Worm (Caenorhabditis elegans) whole organism, L2 larva: Measurements from ENCODE around the gene C54F6.15.

Experiments used
- C34F6.9 ChIP-seq: fragments of 150-350 bp; optimal IDR thresholded peaks from 2 replicates; lab custom pipeline; 2014; ENCODE audit warnings: missing biosample characterization, missing genetic modification characterization
- ZK546.5 ChIP-seq: sonication (generic microtip); optimal IDR thresholded peaks from 2 replicates; lab custom pipeline; 2017; ENCODE audit warnings: missing biosample characterization, missing genetic modification characterization
- alr-1 ChIP-seq: fragments of 150-350 bp; optimal IDR thresholded peaks from 2 replicates; lab custom pipeline; 2014; ENCODE audit warnings: missing biosample characterization, missing genetic modification characterization
- aly-2 ChIP-seq: fragments of 150-350 bp; optimal IDR thresholded peaks from 2 replicates; lab custom pipeline; 2014; ENCODE audit warnings: missing biosample characterization, missing genetic modification characterization
- ama-1 ChIP-seq: fragments of 150-350 bp; optimal IDR thresholded peaks from 2 replicates; lab custom pipeline; 2018; ENCODE audit warnings: inconsistent platforms
- blmp-1 ChIP-seq: sonication (generic microtip); optimal IDR thresholded peaks from 2 replicates; lab custom pipeline; 2017; ENCODE audit warnings: missing genetic modification characterization, mild to moderate bottlenecking, missing compliant biosample characterization, antibody characterized with exemption, moderate library complexity; ENCODE audit not compliant: insufficient read depth
- ceh-16 ChIP-seq: fragments of 150-350 bp; optimal IDR thresholded peaks from 2 replicates; lab custom pipeline; 2014; ENCODE audit warnings: missing biosample characterization, missing genetic modification characterization
- ceh-82 ChIP-seq: fragments of 150-350 bp; optimal IDR thresholded peaks from 2 replicates; lab custom pipeline; 2014; ENCODE audit warnings: missing biosample characterization, missing genetic modification characterization
- dmd-4 ChIP-seq: sonication (generic microtip); optimal IDR thresholded peaks from 2 replicates; lab custom pipeline; 2017; ENCODE audit warnings: missing biosample characterization, missing genetic modification characterization
- elt-1 ChIP-seq: fragments of 150-350 bp; optimal IDR thresholded peaks from 2 replicates; lab custom pipeline; 2014; ENCODE audit warnings: missing biosample characterization, missing genetic modification characterization
- elt-3 ChIP-seq: sonication (generic microtip); optimal IDR thresholded peaks from 2 replicates; lab custom pipeline; 2017; ENCODE audit warnings: missing biosample characterization, missing genetic modification characterization
- gmeb-1 ChIP-seq: fragments of 150-350 bp; optimal IDR thresholded peaks from 2 replicates; lab custom pipeline; 2014; ENCODE audit warnings: missing biosample characterization, missing genetic modification characterization
- lin-13 ChIP-seq: fragments of 150-350 bp; optimal IDR thresholded peaks from 2 replicates; lab custom pipeline; 2014; ENCODE audit warnings: missing biosample characterization, missing genetic modification reagents, missing genetic modification characterization
- lin-39 ChIP-seq: fragments of 150-350 bp; optimal IDR thresholded peaks from 2 replicates; lab custom pipeline; 2014; ENCODE audit warnings: missing biosample characterization, missing genetic modification reagents, missing genetic modification characterization
- lsy-2 ChIP-seq, 2 experiments: fragments of 150-350 bp in 1 of 2; sonication (generic microtip) in 1 of 2; optimal IDR thresholded peaks; 2 replicates each; lab custom pipeline; 2014 to 2017; ENCODE audit warnings: missing biosample characterization in 2 of 2, missing genetic modification characterization in 2 of 2
- mbf-1 ChIP-seq: sonication (generic microtip); optimal IDR thresholded peaks from 2 replicates; lab custom pipeline; 2017; ENCODE audit warnings: missing biosample characterization, missing genetic modification characterization
- mdl-1 ChIP-seq, 2 experiments: fragments of 150-350 bp in 1 of 2; sonication (generic microtip) in 1 of 2; optimal IDR thresholded peaks; 2 replicates each; lab custom pipeline; 2017; ENCODE audit warnings: missing biosample characterization in 2 of 2, missing genetic modification characterization in 2 of 2
- nhr-11 ChIP-seq: fragments of 150-350 bp; optimal IDR thresholded peaks from 2 replicates; lab custom pipeline; 2014; ENCODE audit warnings: missing biosample characterization, missing genetic modification characterization
- nhr-12 ChIP-seq: fragments of 150-350 bp; optimal IDR thresholded peaks from 2 replicates; lab custom pipeline; 2014; ENCODE audit warnings: missing biosample characterization, missing genetic modification characterization
- nhr-129 ChIP-seq: fragments of 150-350 bp; optimal IDR thresholded peaks from 2 replicates; lab custom pipeline; 2014; ENCODE audit warnings: missing biosample characterization, missing genetic modification characterization
- nhr-21 ChIP-seq: fragments of 150-350 bp; optimal IDR thresholded peaks from 2 replicates; lab custom pipeline; 2014; ENCODE audit warnings: missing biosample characterization, missing genetic modification characterization
- nhr-23 ChIP-seq: fragments of 150-350 bp; optimal IDR thresholded peaks from 2 replicates; lab custom pipeline; 2014; ENCODE audit warnings: missing biosample characterization, missing genetic modification reagents, missing genetic modification characterization
- nhr-237 ChIP-seq: fragments of 150-350 bp; optimal IDR thresholded peaks from 2 replicates; lab custom pipeline; 2014; ENCODE audit warnings: missing biosample characterization, missing genetic modification characterization
- nhr-25 ChIP-seq: fragments of 150-350 bp; sonication (generic microtip); optimal IDR thresholded peaks from 3 replicates; lab custom pipeline; 2014; ENCODE audit warnings: missing biosample characterization, missing genetic modification characterization
- nhr-6 ChIP-seq: fragments of 150-350 bp; optimal IDR thresholded peaks from 2 replicates; lab custom pipeline; 2014; ENCODE audit warnings: missing biosample characterization, missing genetic modification characterization
- nhr-77 ChIP-seq: fragments of 150-350 bp; optimal IDR thresholded peaks from 2 replicates; lab custom pipeline; 2014; ENCODE audit warnings: missing biosample characterization, missing genetic modification characterization
- peb-1 ChIP-seq: fragments of 150-350 bp; optimal IDR thresholded peaks from 2 replicates; lab custom pipeline; 2014; ENCODE audit warnings: missing biosample characterization, missing genetic modification characterization
- sem-4 ChIP-seq: fragments of 150-350 bp; optimal IDR thresholded peaks from 2 replicates; lab custom pipeline; 2014; ENCODE audit warnings: missing biosample characterization, missing genetic modification reagents, missing genetic modification characterization
- skn-1 ChIP-seq: sonication (generic microtip); optimal IDR thresholded peaks from 2 replicates; lab custom pipeline; 2017; ENCODE audit warnings: missing biosample characterization, missing genetic modification characterization
- sma-3 ChIP-seq: sonication (generic microtip); optimal IDR thresholded peaks from 2 replicates; lab custom pipeline; 2016; ENCODE audit warnings: missing genetic modification reagents, missing genetic modification characterization, missing compliant biosample characterization
- sma-9 ChIP-seq, 2 experiments: fragments of 150-350 bp in 1 of 2; sonication (generic microtip) in 1 of 2; optimal IDR thresholded peaks; 2 replicates each; lab custom pipeline; 2014 to 2016; ENCODE audit warnings: missing genetic modification characterization in 2 of 2, mild to moderate bottlenecking in 1 of 2, missing biosample characterization in 1 of 2, missing compliant biosample characterization in 1 of 2, missing genetic modification reagents in 1 of 2, moderate library complexity in 1 of 2
- snpc-4 ChIP-seq: fragments of 150-350 bp; optimal IDR thresholded peaks from 2 replicates; lab custom pipeline; 2014; ENCODE audit warnings: missing biosample characterization, missing genetic modification characterization
- unc-39 ChIP-seq: fragments of 150-350 bp; optimal IDR thresholded peaks from 2 replicates; lab custom pipeline; 2014; ENCODE audit warnings: missing biosample characterization, missing genetic modification characterization
- unc-55 ChIP-seq: fragments of 150-350 bp; sonication (generic microtip); optimal IDR thresholded peaks from 3 replicates; lab custom pipeline; 2014; ENCODE audit warnings: missing biosample characterization, missing genetic modification reagents, missing genetic modification characterization
- ztf-1 ChIP-seq: fragments of 200-800 bp; sonication (Bioruptor generic); conservative IDR thresholded peaks from 2 replicates; pipeline ENCODE4 v1.3.6; 2022; ENCODE audit warnings: missing genetic modification characterization, missing compliant biosample characterization
- ztf-4 ChIP-seq: fragments of 150-350 bp; optimal IDR thresholded peaks from 2 replicates; lab custom pipeline; 2014; ENCODE audit warnings: missing biosample characterization, missing genetic modification characterization

The C54F6.15 gene

DNA sequence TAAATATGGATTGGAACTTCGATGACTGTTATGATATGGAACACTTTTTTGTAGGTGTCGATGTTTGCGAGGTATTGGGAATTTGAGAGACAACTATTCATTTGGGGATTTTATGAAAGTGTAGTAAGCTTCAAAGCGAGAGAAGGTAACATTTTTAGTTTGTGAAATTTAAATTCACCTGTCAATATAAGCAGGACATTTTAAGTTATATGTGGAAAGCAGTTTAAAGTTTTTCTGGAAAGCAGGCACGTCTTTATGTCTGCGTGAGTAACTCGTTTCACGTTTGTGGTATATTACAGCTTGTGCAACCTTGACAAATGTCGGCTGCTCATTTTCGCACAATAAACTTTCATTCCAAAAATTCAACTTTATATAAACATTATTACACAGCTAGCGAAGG is 17.9 kb downstream of the C54F6.15 start, which contains the start of gene srh-229:
Gene srh-229, minus strand, starts transcription at position 101 of the 400 bp plus-strand sequence.
- no peak for TF ChIP-seq dmd-4 (tag; lab: Kevin White, UChicago)
- TF ChIP-seq sem-4 (tag; lab: Kevin White, UChicago): no peak
- TF ChIP-seq ztf-1 (GFP tag; lab: Robert Waterston, UW): no peak
- TF ChIP-seq nhr-6 (tag; lab: Kevin White, UChicago): no peak
- TF ChIP-seq ztf-4: no peak
- TF ChIP-seq alr-1: no peak
- no peak for TF ChIP-seq sma-9 (GFP tag; optimal IDR thresholded peaks at IDR 0.05; lab: Kevin White, UChicago)
- no peak for TF ChIP-seq sma-9 (tag; optimal IDR thresholded peaks at IDR 0.05; lab: Kevin White, UChicago)
- TF ChIP-seq mbf-1 (tag; lab: Kevin White, UChicago): no peak
- TF ChIP-seq ZK546.5 (tag; lab: Kevin White, UChicago): no peak
- TF ChIP-seq nhr-129 (tag; lab: Kevin White, UChicago): no peak
- TF ChIP-seq aly-2 (tag; lab: Kevin White, UChicago): no peak
- no peak for TF ChIP-seq peb-1 (tag; lab: Kevin White, UChicago)
- TF ChIP-seq ceh-16 (tag; lab: Kevin White, UChicago): no peak

- no peak for TF ChIP-seq lin-13 (GFP tag; lab: Kevin White, UChicago)
- TF ChIP-seq unc-39 (tag; lab: Kevin White, UChicago): no peak
- no peak for TF ChIP-seq alr-1
- TF ChIP-seq nhr-77 (tag; lab: Kevin White, UChicago): no peak
- no peak for TF ChIP-seq aly-2 (tag; lab: Kevin White, UChicago)
- TF ChIP-seq nhr-12 (tag; lab: Kevin White, UChicago): no peak
- no peak for TF ChIP-seq ztf-4
- TF ChIP-seq nhr-21 (tag; lab: Kevin White, UChicago): no peak
- TF ChIP-seq nhr-11 (tag; lab: Kevin White, UChicago): no peak
- TF ChIP-seq elt-3 (tag; lab: Kevin White, UChicago): no peak
- TF ChIP-seq sma-9 (GFP tag; optimal IDR thresholded peaks at IDR 0.05; lab: Kevin White, UChicago): no peak
- no peak for TF ChIP-seq sma-9 (tag; optimal IDR thresholded peaks at IDR 0.05; lab: Kevin White, UChicago)
- no peak for TF ChIP-seq blmp-1
- TF ChIP-seq nhr-237: no peak
- no peak for TF ChIP-seq sem-4 (tag; lab: Kevin White, UChicago)
- no peak for TF ChIP-seq ama-1 (lab: Kevin White, UChicago)
- no peak for TF ChIP-seq lsy-2 (tag; optimal IDR thresholded peaks at IDR 0.05; lab: Kevin White, UChicago)
- TF ChIP-seq mdl-1 (tag; optimal IDR thresholded peaks at IDR 0.05; lab: Kevin White, UChicago): no peak
- TF ChIP-seq gmeb-1: no peak
- TF ChIP-seq, all 48 proteins: peak for 0
These were observed 21.0 kb downstream of the C54F6.15 start for ce11 chrV:7501194-7501593.

ce11 chrV:7497440-7497839 is 24.7 kb downstream of the C54F6.15 start, which contains the start of gene srh-79:
Gene srh-79, plus strand, starts transcription at chrV:7497740.
- TF ChIP-seq nhr-11 (tag; lab: Kevin White, UChicago) (no peak), lin-13 (GFP tag; lab: Kevin White, UChicago) (no peak), nhr-25 (no peak), peb-1 (tag; lab: Kevin White, UChicago) (no peak), lsy-2 (tag; optimal IDR thresholded peaks at IDR 0.05; lab: Kevin White, UChicago) (no peak), elt-1 (tag; lab: Kevin White, UChicago) (no peak)

DNA sequence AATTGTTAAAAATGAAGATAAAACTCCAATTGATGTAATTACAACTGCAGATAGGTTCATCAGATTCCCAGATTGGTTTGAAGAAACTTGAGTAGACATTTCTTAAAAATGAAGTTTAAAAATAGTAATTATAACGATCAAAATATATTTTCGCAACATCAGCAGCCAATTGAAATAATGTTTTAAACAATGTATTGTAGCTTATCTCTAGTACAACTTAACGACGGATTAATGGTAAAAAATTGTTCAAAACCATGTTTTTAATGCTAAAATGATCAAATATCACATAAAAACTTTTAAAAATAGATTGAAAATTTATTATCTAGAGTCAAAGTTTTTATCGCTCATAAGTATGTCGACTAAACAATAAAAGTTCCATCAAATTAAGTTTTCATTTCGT is 27.0 kb downstream of the C54F6.15 start, which contains the start of gene srbc-11:
Gene srbc-11, minus strand, starts transcription at position 101 of the 400 bp plus-strand sequence.
- TF ChIP-seq C34F6.9 (tag; lab: Kevin White, UChicago) (no peak), sma-3 (GFP tag; lab: Kevin White, UChicago) (no peak), aly-2 (tag; lab: Kevin White, UChicago) (no peak), lin-39 (tag; lab: Kevin White, UChicago) (no peak), lin-13 (GFP tag; lab: Kevin White, UChicago) (no peak), elt-1 (tag; lab: Kevin White, UChicago) (no peak)
- TF ChIP-seq, all 48 proteins: peak for 0

ce11 chrV:7492924-7493323 is 29.3 kb downstream of the C54F6.15 start, which contains the start of gene srbc-10:
Gene srbc-10, minus strand, starts transcription at chrV:7493024.
- TF ChIP-seq ceh-16 (tag; lab: Kevin White, UChicago) (no peak), ztf-4 (no peak), mbf-1 (tag; lab: Kevin White, UChicago) (no peak), lsy-2 (tag; optimal IDR thresholded peaks at IDR 0.05; lab: Kevin White, UChicago) (no peak), dmd-4 (tag; lab: Kevin White, UChicago) (no peak), blmp-1 (no peak), sma-3 (GFP tag; lab: Kevin White, UChicago) (no peak), nhr-25 (no peak), nhr-6 (tag; lab: Kevin White, UChicago) (no peak), nhr-77 (tag; lab: Kevin White, UChicago) (no peak), nhr-23 (tag; lab: Kevin White, UChicago) (no peak), skn-1 (tag; lab: Kevin White, UChicago) (no peak), ceh-82 (tag; lab: Kevin White, UChicago) (no peak), nhr-12 (tag; lab: Kevin White, UChicago) (no peak), aly-2 (tag; lab: Kevin White, UChicago) (no peak), snpc-4 (tag; lab: Kevin White, UChicago) (no peak), unc-55 (GFP tag; lab: Kevin White, UChicago) (no peak)
